Worm (Caenorhabditis elegans) whole organism, L1 larva: ENCODE measurements around the gene srxa-1.
A peak's percentile ranks its signal among the peaks of the same experiment; 100 is the strongest.

Experiments used
- C04F5.9 ChIP-seq: sonication (generic microtip); optimal IDR thresholded peaks from 2 replicates; lab custom pipeline; 2016; ENCODE audit warnings: missing genetic modification characterization, missing compliant biosample characterization
- C16A3.4 ChIP-seq: fragments of 150-350 bp; optimal IDR thresholded peaks from 2 replicates; lab custom pipeline; 2014; ENCODE audit warnings: missing biosample characterization, missing genetic modification characterization
- C34B4.2 ChIP-seq: sonication (generic microtip); optimal IDR thresholded peaks from 2 replicates; lab custom pipeline; 2017; ENCODE audit warnings: mild to moderate bottlenecking, missing genetic modification characterization, missing compliant biosample characterization
- aha-1 ChIP-seq: fragments of 150-350 bp; optimal IDR thresholded peaks from 2 replicates; lab custom pipeline; 2014; ENCODE audit warnings: missing biosample characterization, missing genetic modification characterization
- alr-1 ChIP-seq: fragments of 200-800 bp; sonication (Bioruptor generic); optimal IDR thresholded peaks from 2 replicates; lab custom pipeline; 2018; ENCODE audit warnings: borderline replicate concordance, mild to moderate bottlenecking, missing genetic modification characterization, missing compliant biosample characterization
- aly-2 ChIP-seq: fragments of 150-350 bp; optimal IDR thresholded peaks from 2 replicates; lab custom pipeline; 2014; ENCODE audit warnings: missing biosample characterization, missing genetic modification characterization
- blmp-1 ChIP-seq: fragments of 150-350 bp; optimal IDR thresholded peaks from 2 replicates; lab custom pipeline; 2014; ENCODE audit warnings: missing biosample characterization, missing genetic modification characterization
- ceh-63 ChIP-seq: fragments of 200-800 bp; sonication (Bioruptor generic); optimal IDR thresholded peaks from 2 replicates; lab custom pipeline; 2018; ENCODE audit warnings: mild to moderate bottlenecking, missing genetic modification characterization, missing compliant biosample characterization
- ceh-8 ChIP-seq: fragments of 200-800 bp; sonication (Bioruptor generic); optimal IDR thresholded peaks from 2 replicates; lab custom pipeline; 2018; ENCODE audit warnings: mild to moderate bottlenecking, missing genetic modification characterization, moderate library complexity, missing compliant biosample characterization
- ceh-82 ChIP-seq, 3 experiments: fragments of 150-350 bp in 1 of 3; sonication (generic microtip) in 2 of 3; optimal IDR thresholded peaks; 2 replicates each; lab custom pipeline; 2014 to 2017; ENCODE audit warnings: missing biosample characterization in 3 of 3, missing genetic modification characterization in 3 of 3
- ceh-88 ChIP-seq: fragments of 200-800 bp; sonication (Bioruptor generic); IDR thresholded peaks from 2 replicates; pipeline ENCODE4 v1.3.6; 2022; ENCODE audit warnings: missing genetic modification characterization, missing compliant biosample characterization
- dpl-1 ChIP-seq, 3 experiments: fragments of 150-350 bp in 2 of 3; sonication (generic microtip) in 1 of 3; optimal IDR thresholded peaks; 2 replicates each; lab custom pipeline; 2014 to 2017; ENCODE audit warnings: missing biosample characterization in 3 of 3, missing genetic modification characterization in 3 of 3, missing genetic modification reagents in 3 of 3
- efl-1 ChIP-seq, 4 experiments: fragments of 150-350 bp; optimal IDR thresholded peaks in 3 of 4; peaks in 1 of 4; 1 replicate in 1 of 4; 2 replicates in 3 of 4; lab custom pipeline; 2014; ENCODE audit warnings: missing biosample characterization in 2 of 4, missing genetic modification characterization in 2 of 4, missing genetic modification reagents in 2 of 4
- egl-13 ChIP-seq: sonication (generic microtip); optimal IDR thresholded peaks from 2 replicates; lab custom pipeline; 2016; ENCODE audit warnings: missing genotype, missing genetic modification reagents, missing genetic modification characterization, missing compliant biosample characterization
- egl-27 ChIP-seq, 2 experiments: fragments of 150-350 bp in 1 of 2; sonication (generic microtip); optimal IDR thresholded peaks; 3 replicates each; lab custom pipeline; 2017 to 2018; ENCODE audit warnings: missing biosample characterization in 2 of 2, missing genetic modification characterization in 2 of 2, missing genetic modification reagents in 2 of 2
- elt-2 ChIP-seq: sonication (generic microtip); optimal IDR thresholded peaks from 2 replicates; lab custom pipeline; 2016; ENCODE audit warnings: missing genetic modification characterization, mild to moderate bottlenecking, inconsistent platforms, missing compliant biosample characterization, missing genetic modification reagents
- elt-3 ChIP-seq, 6 experiments: fragments of 150-350 bp in 1 of 6; sonication (generic microtip); optimal IDR thresholded peaks; 2 replicates each; lab custom pipeline; 2017 to 2018; ENCODE audit warnings: missing biosample characterization in 6 of 6, missing genetic modification characterization in 6 of 6, inconsistent platforms in 1 of 6
- fkh-10 ChIP-seq: sonication (generic microtip); optimal IDR thresholded peaks from 2 replicates; lab custom pipeline; 2017; ENCODE audit warnings: missing biosample characterization, missing genetic modification reagents, missing genetic modification characterization
- fos-1 ChIP-seq: fragments of 150-350 bp; optimal IDR thresholded peaks from 2 replicates; lab custom pipeline; 2014; ENCODE audit warnings: missing biosample characterization, missing genetic modification characterization
- grh-1 ChIP-seq: fragments of 200-800 bp; sonication (Bioruptor generic); IDR thresholded peaks from 2 replicates; pipeline ENCODE4 v1.3.6; 2022; ENCODE audit warnings: missing genetic modification reagents, missing genetic modification characterization, missing compliant biosample characterization
- hlh-17 ChIP-seq: fragments of 200-800 bp; sonication (Bioruptor generic); optimal IDR thresholded peaks from 2 replicates; lab custom pipeline; 2018; ENCODE audit warnings: missing genetic modification characterization, mild to moderate bottlenecking, missing compliant biosample characterization, moderate library complexity, borderline replicate concordance
- jun-1 ChIP-seq: fragments of 150-350 bp; optimal IDR thresholded peaks from 2 replicates; lab custom pipeline; 2014; ENCODE audit warnings: missing biosample characterization, missing genetic modification reagents, missing genetic modification characterization
- lin-13 ChIP-seq: fragments of 150-350 bp; optimal IDR thresholded peaks from 2 replicates; lab custom pipeline; 2014; ENCODE audit warnings: missing biosample characterization, missing genetic modification reagents, missing genetic modification characterization
- lin-14 ChIP-seq: fragments of 200-800 bp; sonication (Bioruptor generic); optimal IDR thresholded peaks from 2 replicates; lab custom pipeline; 2018; ENCODE audit warnings: mild to moderate bottlenecking, missing genetic modification characterization, moderate library complexity, missing compliant biosample characterization
- lin-15B ChIP-seq: fragments of 150-350 bp; sonication (generic microtip); optimal IDR thresholded peaks from 3 replicates; lab custom pipeline; 2014; ENCODE audit warnings: missing biosample characterization, missing genetic modification characterization
- lin-39 ChIP-seq: fragments of 150-350 bp; optimal IDR thresholded peaks from 2 replicates; lab custom pipeline; 2014; ENCODE audit warnings: missing biosample characterization, missing genetic modification reagents, missing genetic modification characterization
- lsy-2 ChIP-seq, 2 experiments: fragments of 150-350 bp; optimal IDR thresholded peaks; 2 replicates each; lab custom pipeline; 2014; ENCODE audit warnings: missing biosample characterization in 2 of 2, missing genetic modification characterization in 2 of 2
- mab-9 ChIP-seq: fragments of 200-800 bp; sonication (Bioruptor generic); IDR thresholded peaks from 2 replicates; pipeline ENCODE4 v1.3.6; 2022; ENCODE audit warnings: missing genetic modification reagents, missing genetic modification characterization, missing compliant biosample characterization
- mef-2 ChIP-seq: fragments of 150-350 bp; optimal IDR thresholded peaks from 2 replicates; lab custom pipeline; 2014; ENCODE audit warnings: missing biosample characterization, missing genetic modification characterization
- mep-1 ChIP-seq: fragments of 150-350 bp; optimal IDR thresholded peaks from 2 replicates; lab custom pipeline; 2014; ENCODE audit warnings: missing biosample characterization, missing genetic modification characterization
- nhr-11 ChIP-seq: fragments of 150-350 bp; optimal IDR thresholded peaks from 2 replicates; lab custom pipeline; 2014; ENCODE audit warnings: missing biosample characterization, missing genetic modification characterization
- nhr-12 ChIP-seq: sonication (generic microtip); optimal IDR thresholded peaks from 2 replicates; lab custom pipeline; 2017; ENCODE audit warnings: missing biosample characterization, missing genetic modification characterization
- nhr-19 ChIP-seq: fragments of 200-800 bp; sonication (Bioruptor generic); conservative IDR thresholded peaks from 2 replicates; pipeline ENCODE4 v1.3.6; 2022; ENCODE audit warnings: missing genetic modification characterization, missing compliant biosample characterization
- nhr-237 ChIP-seq: fragments of 150-350 bp; optimal IDR thresholded peaks from 2 replicates; lab custom pipeline; 2014; ENCODE audit warnings: missing biosample characterization, missing genetic modification characterization
- nhr-47 ChIP-seq: sonication (generic microtip); optimal IDR thresholded peaks from 2 replicates; lab custom pipeline; 2016; ENCODE audit warnings: mild to moderate bottlenecking, missing genetic modification characterization, moderate library complexity, missing compliant biosample characterization
- nhr-76 ChIP-seq: sonication (generic microtip); optimal IDR thresholded peaks from 2 replicates; lab custom pipeline; 2017; ENCODE audit warnings: missing biosample characterization, missing genetic modification characterization
- nhr-84 ChIP-seq: sonication (generic microtip); optimal IDR thresholded peaks from 2 replicates; lab custom pipeline; 2017; ENCODE audit warnings: missing biosample characterization, missing genetic modification characterization
- nhr-90 ChIP-seq: sonication (generic microtip); optimal IDR thresholded peaks from 2 replicates; lab custom pipeline; 2016; ENCODE audit warnings: mild to moderate bottlenecking, missing genetic modification characterization, missing compliant biosample characterization; ENCODE audit not compliant: poor library complexity
- rnt-1 ChIP-seq: sonication (generic microtip); optimal IDR thresholded peaks from 2 replicates; lab custom pipeline; 2016; ENCODE audit warnings: mild to moderate bottlenecking, missing genetic modification characterization, moderate library complexity, missing compliant biosample characterization
- skn-1 ChIP-seq: fragments of 150-350 bp; optimal IDR thresholded peaks from 2 replicates; lab custom pipeline; 2014; ENCODE audit warnings: missing biosample characterization, missing genetic modification characterization
- snpc-4 ChIP-seq: fragments of 150-350 bp; optimal IDR thresholded peaks from 2 replicates; lab custom pipeline; 2014; ENCODE audit warnings: missing biosample characterization, missing genetic modification characterization
- snu-23 ChIP-seq: sonication (generic microtip); optimal IDR thresholded peaks from 2 replicates; lab custom pipeline; 2016; ENCODE audit warnings: missing genetic modification characterization, missing compliant biosample characterization
- sptf-1 ChIP-seq: fragments of 150-350 bp; optimal IDR thresholded peaks from 2 replicates; lab custom pipeline; 2014; ENCODE audit warnings: missing biosample characterization, missing genetic modification characterization
- sup-37 ChIP-seq: fragments of 200-800 bp; sonication (Bioruptor generic); optimal IDR thresholded peaks from 2 replicates; lab custom pipeline; 2018; ENCODE audit warnings: mild to moderate bottlenecking, missing genetic modification characterization, missing compliant biosample characterization
- swsn-7 ChIP-seq: sonication (generic microtip); optimal IDR thresholded peaks from 2 replicates; lab custom pipeline; 2016; ENCODE audit warnings: missing genetic modification characterization, missing compliant biosample characterization
- tbx-2 ChIP-seq: sonication (generic microtip); optimal IDR thresholded peaks from 2 replicates; lab custom pipeline; 2016; ENCODE audit warnings: missing genetic modification characterization, missing compliant biosample characterization
- tlp-1 ChIP-seq: fragments of 150-350 bp; optimal IDR thresholded peaks from 2 replicates; lab custom pipeline; 2014; ENCODE audit warnings: missing biosample characterization, missing genetic modification characterization
- unc-130 ChIP-seq: fragments of 150-350 bp; optimal IDR thresholded peaks from 2 replicates; lab custom pipeline; 2017; ENCODE audit warnings: missing biosample characterization, missing genetic modification characterization, inconsistent platforms
- unc-30 ChIP-seq: sonication (generic microtip); optimal IDR thresholded peaks from 2 replicates; lab custom pipeline; 2017; ENCODE audit warnings: missing biosample characterization, missing genetic modification characterization
- unc-62 ChIP-seq: fragments of 150-350 bp; optimal IDR thresholded peaks from 2 replicates; lab custom pipeline; 2014; ENCODE audit warnings: missing biosample characterization, missing genetic modification reagents, missing genetic modification characterization
- unc-86 ChIP-seq: sonication (generic microtip); optimal IDR thresholded peaks from 2 replicates; lab custom pipeline; 2016; ENCODE audit warnings: missing genetic modification characterization, missing compliant biosample characterization
- zip-4 ChIP-seq: fragments of 200-800 bp; sonication (Bioruptor generic); optimal IDR thresholded peaks from 2 replicates; lab custom pipeline; 2018; ENCODE audit warnings: mild to moderate bottlenecking, missing genetic modification characterization, moderate library complexity, missing compliant biosample characterization

Gene srxa-1

ce11 chrV:20703998-20704572, 27.8 kb upstream of the srxa-1 start, which contains the start of the genes F53F8.5 and F53F8.6 (continued):
- no peak for TF ChIP-seq jun-1 (tag; lab: Kevin White, UChicago)
- TF ChIP-seq C16A3.4 (tag; lab: Kevin White, UChicago) = peak; percentile 11
- TF ChIP-seq ceh-88 = no peak
- peak; percentile 47 to 93 for TF ChIP-seq efl-1 (optimal IDR thresholded peaks at IDR 0.05; lab: Kevin White, UChicago)
- TF ChIP-seq efl-1 (GFP tag; optimal IDR thresholded peaks at IDR 0.05 in 1 of 2; lab: Kevin White, UChicago) = peak; percentile 92 to 99
- no peak for TF ChIP-seq elt-2
- no peak for TF ChIP-seq ceh-63 (GFP tag; lab: Kevin White, UChicago)
- TF ChIP-seq nhr-47 (tag; lab: Kevin White, UChicago) = peak; percentile 82
- TF ChIP-seq lin-15B (tag; lab: Kevin White, UChicago) = peak; percentile 6
- no peak for TF ChIP-seq hlh-17 (GFP tag; lab: Kevin White, UChicago)
- peak; percentile 87 to 91 (median 91) for TF ChIP-seq dpl-1 (GFP tag; optimal IDR thresholded peaks at IDR 0.05; lab: Kevin White, UChicago)
- peak; percentile 71 for TF ChIP-seq nhr-90 (tag; lab: Kevin White, UChicago)
- no peak for TF ChIP-seq egl-13
- TF ChIP-seq tlp-1 (tag; lab: Kevin White, UChicago) = no peak
- TF ChIP-seq aha-1 = no peak
- peak; percentile 69 for TF ChIP-seq snu-23 (GFP tag; lab: Kevin White, UChicago)
- peak; percentile 70 for TF ChIP-seq rnt-1 (tag; lab: Kevin White, UChicago)
- peak; percentile 62 for TF ChIP-seq mep-1
- no peak for TF ChIP-seq mab-9 (GFP tag; lab: Robert Waterston, UW)
- no peak for TF ChIP-seq unc-62 (GFP tag; lab: Kevin White, UChicago)
- TF ChIP-seq skn-1 (tag; lab: Kevin White, UChicago) = peak; percentile 60
- peak; percentile 53 for TF ChIP-seq unc-86 (tag; lab: Kevin White, UChicago)
- TF ChIP-seq ceh-8 (GFP tag; lab: Kevin White, UChicago) = no peak
- no peak for TF ChIP-seq sup-37 (GFP tag; lab: Kevin White, UChicago)
- TF ChIP-seq nhr-19 (GFP tag; lab: Robert Waterston, UW) = peak; percentile 62
- TF ChIP-seq fos-1 (tag; lab: Kevin White, UChicago) = peak; percentile 20
- TF ChIP-seq sptf-1 (tag; lab: Kevin White, UChicago) = no peak
- no peak for TF ChIP-seq mef-2 (tag; lab: Kevin White, UChicago)
- TF ChIP-seq aly-2 (tag; lab: Kevin White, UChicago) = no peak
- no peak for TF ChIP-seq nhr-84 (tag; lab: Kevin White, UChicago)
- no peak for TF ChIP-seq C34B4.2 (tag; lab: Kevin White, UChicago)
- no peak for TF ChIP-seq fkh-10 (GFP tag; lab: Kevin White, UChicago)
- no peak for TF ChIP-seq nhr-76 (tag; lab: Kevin White, UChicago)
- TF ChIP-seq lin-14 = peak; percentile 55
- TF ChIP-seq unc-30 (tag; lab: Kevin White, UChicago) = no peak
- TF ChIP-seq snpc-4 = peak; percentile 49
- peak; percentile 72 for TF ChIP-seq lin-39 (tag; lab: Kevin White, UChicago)
- no peak for TF ChIP-seq nhr-12 (tag; lab: Kevin White, UChicago)
- no peak for TF ChIP-seq elt-3 (tag; optimal IDR thresholded peaks at IDR 0.05; lab: Kevin White, UChicago)
- TF ChIP-seq egl-27 (tag; optimal IDR thresholded peaks at IDR 0.05; lab: Kevin White, UChicago) = no peak
- TF ChIP-seq swsn-7 = peak; percentile 67
- peak; percentile 44 for TF ChIP-seq unc-130 (tag; lab: Kevin White, UChicago)
- peak; percentile 77 to 80 for TF ChIP-seq lsy-2 (tag; optimal IDR thresholded peaks at IDR 0.05; lab: Kevin White, UChicago)
- peak; percentile 55; the same call in 1 of the 2 replicates for TF ChIP-seq grh-1 (GFP tag; lab: Robert Waterston, UW)
- TF ChIP-seq nhr-11 (tag; lab: Kevin White, UChicago) = peak; percentile 21
- TF ChIP-seq blmp-1 (tag; lab: Kevin White, UChicago) = peak; percentile 28
- TF ChIP-seq lin-13 (GFP tag; lab: Kevin White, UChicago) = peak; percentile 43
- TF ChIP-seq C04F5.9 (tag; lab: Kevin White, UChicago) = no peak
- TF ChIP-seq tbx-2 = peak; percentile 64
- TF ChIP-seq alr-1 = no peak
- peak; percentile 29 to 57 (median 53) for TF ChIP-seq ceh-82 (tag; optimal IDR thresholded peaks at IDR 0.05; lab: Kevin White, UChicago)
- TF ChIP-seq nhr-237 = no peak
- TF ChIP-seq zip-4 (GFP tag; lab: Kevin White, UChicago) = no peak
